Worm (Caenorhabditis elegans): ENCODE results near the gene Y105C5B.5.

DNA sequence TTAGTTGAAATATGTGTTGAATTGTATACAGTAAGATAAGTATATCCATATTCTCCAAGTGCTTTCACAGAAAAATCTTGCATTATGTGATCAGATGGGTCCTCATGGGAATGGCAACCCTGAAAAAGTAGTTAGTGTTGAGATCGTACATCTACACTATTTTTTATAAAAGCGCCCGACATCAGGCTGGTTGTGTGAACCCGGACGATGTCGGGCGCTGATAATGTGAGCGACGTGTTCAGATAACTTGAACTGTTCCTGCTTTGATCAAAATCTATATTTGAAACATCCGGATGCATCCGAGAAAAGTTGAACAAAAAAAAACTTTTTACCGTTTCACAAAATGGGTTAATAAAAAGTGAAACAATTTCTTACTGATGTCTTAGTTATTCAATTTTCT lies 14.0 kb upstream of the Y105C5B.5 start:
- no peak for TF ChIP-seq ceh-24 (tag; optimal IDR thresholded peaks at IDR 0.05)
- no peak for TF ChIP-seq elt-2 (tag; optimal IDR thresholded peaks at IDR 0.05)
- TF ChIP-seq unc-42 (tag; optimal IDR thresholded peaks at IDR 0.05), result no peak
- TF ChIP-seq eyg-1 (tag; optimal IDR thresholded peaks at IDR 0.05), result no peak
- no peak for TF ChIP-seq nhr-11 (tag; optimal IDR thresholded peaks at IDR 0.05)
- TF ChIP-seq sox-2 (GFP tag; IDR thresholded peaks at IDR 0.05), result no peak
- no peak for TF ChIP-seq T23F11.4 (GFP tag; optimal IDR thresholded peaks at IDR 0.05)

Data from whole organism, late embryonic.